Worm (Caenorhabditis elegans) whole organism, late embryonic: Measurements from ENCODE around the gene fan-1.

Source experiments
- Y22D7AL.16 ChIP-seq: sonication (generic microtip); optimal IDR thresholded peaks from 2 replicates; lab custom pipeline; 2016; ENCODE audit warnings: missing genetic modification characterization, missing compliant biosample characterization
- ceh-9 ChIP-seq: sonication (generic microtip); optimal IDR thresholded peaks from 2 replicates; lab custom pipeline; 2016; ENCODE audit warnings: mild to moderate bottlenecking, missing genetic modification characterization, inconsistent platforms, missing compliant biosample characterization
- hlh-15 ChIP-seq: sonication (generic microtip); optimal IDR thresholded peaks from 2 replicates; lab custom pipeline; 2016; ENCODE audit warnings: missing genetic modification characterization, missing compliant biosample characterization
- lim-6 ChIP-seq: sonication (generic microtip); optimal IDR thresholded peaks from 2 replicates; lab custom pipeline; 2016; ENCODE audit warnings: missing genetic modification characterization, missing compliant biosample characterization
- nhr-11 ChIP-seq: fragments of 150-350 bp; optimal IDR thresholded peaks from 2 replicates; lab custom pipeline; 2014; ENCODE audit warnings: missing biosample characterization, missing genetic modification characterization
- pqm-1 ChIP-seq: sonication (generic microtip); optimal IDR thresholded peaks from 2 replicates; lab custom pipeline; 2016; ENCODE audit warnings: missing genetic modification characterization, missing compliant biosample characterization

DNA sequence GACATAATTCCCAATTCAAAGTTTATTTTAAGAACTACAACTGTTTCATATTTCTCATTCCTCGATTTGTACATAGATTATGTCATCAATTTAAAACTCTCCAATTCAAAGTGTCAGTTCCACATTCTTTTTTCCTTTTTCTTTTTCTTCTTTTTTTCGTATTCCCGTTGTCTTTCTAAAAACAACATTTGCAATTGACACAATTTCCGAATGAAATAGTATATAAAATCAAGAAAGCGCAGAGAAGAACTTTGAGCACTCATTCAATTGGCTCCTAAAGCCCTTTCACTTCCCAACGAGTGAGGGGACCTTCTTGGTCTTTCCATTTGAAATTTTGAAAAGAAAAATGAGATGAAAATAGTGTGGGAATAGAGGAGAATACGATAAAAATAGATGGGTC is 1.1 kb upstream of the fan-1 start:
- no peak for TF ChIP-seq ceh-9 (tag; lab: Kevin White, UChicago)
- TF ChIP-seq hlh-15, result no peak
- no peak for TF ChIP-seq Y22D7AL.16
- TF ChIP-seq nhr-11 (tag; lab: Kevin White, UChicago), result no peak
- no peak for TF ChIP-seq pqm-1 (tag; lab: Kevin White, UChicago)
- TF ChIP-seq lim-6 (tag; lab: Kevin White, UChicago), result no peak
